Worm (Caenorhabditis elegans): Measurements from ENCODE around the gene K02G10.15.

- TF ChIP-seq F57A8.1 (GFP tag; optimal IDR thresholded peaks at IDR 0.05): no peak
- TF ChIP-seq B0019.2 (GFP tag; conservative IDR thresholded peaks at IDR 0.05): no peak
- no peak for TF ChIP-seq snpc-4 (GFP tag; optimal IDR thresholded peaks at IDR 0.05)
- TF ChIP-seq snpc-4 (tag; optimal IDR thresholded peaks at IDR 0.05): no peak
- no peak for TF ChIP-seq dpl-1 (GFP tag; optimal IDR thresholded peaks at IDR 0.05)
- TF ChIP-seq lin-54 (GFP tag; optimal IDR thresholded peaks at IDR 0.05): no peak
- TF ChIP-seq ceh-40 (GFP tag; IDR thresholded peaks at IDR 0.05): no peak
- no peak for TF ChIP-seq zfh-2 (GFP tag; conservative IDR thresholded peaks at IDR 0.05)
- no peak for TF ChIP-seq Y95B8A.8 (GFP tag; IDR thresholded peaks at IDR 0.05)
- TF ChIP-seq repo-1 (tag; optimal IDR thresholded peaks at IDR 0.05): no peak
- no peak for TF ChIP-seq fkh-3 (tag; optimal IDR thresholded peaks at IDR 0.05)
These were observed 50.4 kb downstream of the K02G10.15 start, which contains the start of gene slcr-46.1 for ce11 chrX:4632088-4632487.
